Fruit fly (Drosophila melanogaster) whole organism, embryonic: Measurements from ENCODE around the gene Nct.

Experiments used
- Ada2b ChIP-seq: fragments of 200-800 bp; sonication (Bioruptor generic); IDR thresholded peaks from 2 replicates; pipeline ENCODE4 v1.3.6; 2022; ENCODE audit warnings: missing biosample characterization, missing genetic modification characterization
- Atf3 ChIP-seq: fragments of 200-800 bp; sonication (Bioruptor generic); optimal IDR thresholded peaks from 3 replicates; lab custom pipeline; 2016; ENCODE audit warnings: missing biosample characterization, missing genetic modification characterization
- Blimp-1 ChIP-seq: fragments of 200-800 bp; sonication (Bioruptor generic); optimal IDR thresholded peaks from 3 replicates; lab custom pipeline; 2018; ENCODE audit warnings: missing biosample characterization, missing genetic modification characterization, mild to moderate bottlenecking, moderate library complexity, missing genetic modification reagents
- CG10147 ChIP-seq: fragments of 200-800 bp; sonication (Bioruptor generic); optimal IDR thresholded peaks from 2 replicates; lab custom pipeline; 2019; ENCODE audit warnings: missing biosample characterization, mild to moderate bottlenecking, missing genetic modification characterization, moderate library complexity
- CG10959 ChIP-seq: fragments of 200-800 bp; sonication (Bioruptor generic); IDR thresholded peaks from 2 replicates; pipeline ENCODE4 v1.3.6; 2022; ENCODE audit warnings: missing biosample characterization, missing genetic modification characterization
- CG11247 ChIP-seq: fragments of 200-800 bp; sonication (Bioruptor generic); IDR thresholded peaks from 2 replicates; pipeline ENCODE4 v1.3.6; 2022; ENCODE audit warnings: missing biosample characterization, missing genetic modification characterization
- CG11504 ChIP-seq: fragments of 200-800 bp; sonication (Bioruptor generic); optimal IDR thresholded peaks from 3 replicates; lab custom pipeline; 2019; ENCODE audit warnings: missing biosample characterization, mild to moderate bottlenecking, missing genetic modification characterization, moderate library complexity
- CG12104 ChIP-seq: fragments of 200-800 bp; sonication (Bioruptor generic); optimal IDR thresholded peaks from 3 replicates; lab custom pipeline; 2016; ENCODE audit warnings: missing biosample characterization, missing genetic modification characterization
- CG15011 ChIP-seq: fragments of 200-800 bp; sonication (Bioruptor generic); optimal IDR thresholded peaks from 3 replicates; lab custom pipeline; 2018; ENCODE audit warnings: missing biosample characterization, mild to moderate bottlenecking, missing genetic modification characterization
- CG15601 ChIP-seq: fragments of 200-800 bp; sonication (Bioruptor generic); optimal IDR thresholded peaks from 3 replicates; lab custom pipeline; 2019; ENCODE audit warnings: missing biosample characterization, mild to moderate bottlenecking, missing genetic modification characterization, moderate library complexity
- CG15696 ChIP-seq: fragments of 200-800 bp; sonication (Bioruptor generic); optimal IDR thresholded peaks from 2 replicates; lab custom pipeline; 2019; ENCODE audit warnings: missing biosample characterization, mild to moderate bottlenecking, missing genetic modification characterization, moderate library complexity
- CG2120 ChIP-seq: fragments of 200-800 bp; sonication (Bioruptor generic); optimal IDR thresholded peaks from 3 replicates; lab custom pipeline; 2016; ENCODE audit warnings: missing biosample characterization, missing genetic modification characterization
- CG2678 ChIP-seq: fragments of 200-800 bp; sonication (Bioruptor generic); optimal IDR thresholded peaks from 3 replicates; lab custom pipeline; 2019; ENCODE audit warnings: missing biosample characterization, mild to moderate bottlenecking, missing genetic modification characterization, moderate library complexity
- CG34224 ChIP-seq: fragments of 200-800 bp; sonication (Bioruptor generic); IDR thresholded peaks from 3 replicates; pipeline ENCODE4 v1.3.6; 2022; ENCODE audit warnings: missing biosample characterization, missing genetic modification characterization; ENCODE audit not compliant: partially characterized antibody
- CG34376 ChIP-seq: fragments of 200-800 bp; sonication (Bioruptor generic); optimal IDR thresholded peaks from 2 replicates; lab custom pipeline; 2018; ENCODE audit warnings: missing biosample characterization, mild to moderate bottlenecking, missing genetic modification characterization
- CG5953 ChIP-seq: fragments of 200-800 bp; sonication (Bioruptor generic); IDR thresholded peaks from 2 replicates; pipeline ENCODE4 v1.3.6; 2022; ENCODE audit warnings: missing biosample characterization, missing genetic modification characterization
- CG6272 ChIP-seq: fragments of 200-800 bp; sonication (Bioruptor generic); IDR thresholded peaks from 2 replicates; pipeline ENCODE4 v1.3.6; 2022; ENCODE audit warnings: missing biosample characterization, missing genetic modification characterization
- CG7357 ChIP-seq: fragments of 200-800 bp; sonication (Bioruptor generic); IDR thresholded peaks from 3 replicates; pipeline ENCODE4 v1.3.6; 2022; ENCODE audit warnings: missing biosample characterization, missing genetic modification characterization
- CG7963 ChIP-seq: fragments of 200-800 bp; sonication (Bioruptor generic); IDR thresholded peaks from 3 replicates; pipeline ENCODE4 v1.3.6; 2022; ENCODE audit warnings: missing biosample characterization, missing genetic modification characterization; ENCODE audit not compliant: partially characterized antibody
- CG7987 ChIP-seq: fragments of 200-800 bp; sonication (Bioruptor generic); optimal IDR thresholded peaks from 2 replicates; lab custom pipeline; 2018; ENCODE audit warnings: missing biosample characterization, mild to moderate bottlenecking, missing genetic modification characterization, moderate library complexity
- D ChIP-seq, 2 experiments: fragments of 200-800 bp in 1 of 2; fragments of >200 bp in 1 of 2; sonication (Bioruptor generic) in 1 of 2; optimal IDR thresholded peaks; 2 replicates in 1 of 2; 3 replicates in 1 of 2; lab custom pipeline; 2017; ENCODE audit warnings: mild to moderate bottlenecking in 1 of 2, missing biosample characterization in 1 of 2, missing genetic modification characterization in 1 of 2, missing genetic modification reagents in 1 of 2
- D19B ChIP-seq: fragments of 200-800 bp; sonication (Bioruptor generic); optimal IDR thresholded peaks from 2 replicates; lab custom pipeline; 2017; ENCODE audit warnings: missing biosample characterization, mild to moderate bottlenecking, missing genetic modification characterization
- HLH4C ChIP-seq: fragments of 200-800 bp; sonication (Bioruptor generic); IDR thresholded peaks from 3 replicates; pipeline ENCODE4 v1.3.6; 2022; ENCODE audit warnings: missing biosample characterization, missing genetic modification characterization; ENCODE audit not compliant: partially characterized antibody
- NK7.1 ChIP-seq: fragments of 200-800 bp; sonication (Bioruptor generic); optimal IDR thresholded peaks from 3 replicates; lab custom pipeline; 2016; ENCODE audit warnings: missing biosample characterization, missing genetic modification characterization
- Nf-YB ChIP-seq: fragments of 200-800 bp; sonication (Bioruptor generic); optimal IDR thresholded peaks from 3 replicates; lab custom pipeline; 2019; ENCODE audit warnings: missing biosample characterization, mild to moderate bottlenecking, missing genetic modification characterization, moderate library complexity
- Nf-YC ChIP-seq: fragments of 200-800 bp; optimal IDR thresholded peaks from 3 replicates; lab custom pipeline; 2019; ENCODE audit warnings: missing biosample characterization, mild to moderate bottlenecking, missing genetic modification characterization, moderate library complexity
- Poxn ChIP-seq: fragments of 200-800 bp; sonication (Bioruptor generic); IDR thresholded peaks from 2 replicates; pipeline ENCODE4 v1.3.6; 2022; ENCODE audit warnings: missing biosample characterization, missing genetic modification characterization
- Trl ChIP-seq, 3 experiments: fragments of >200 bp in 2 of 3; fragments of 200-800 bp in 1 of 3; sonication (Bioruptor generic) in 1 of 3; optimal IDR thresholded peaks; 2 replicates in 1 of 3; 3 replicates in 2 of 3; lab custom pipeline; 2016 to 2017; ENCODE audit warnings: missing biosample characterization in 1 of 3, missing genetic modification characterization in 1 of 3
- YL-1 ChIP-seq: fragments of 200-800 bp; sonication (Bioruptor generic); optimal IDR thresholded peaks from 3 replicates; lab custom pipeline; 2017; ENCODE audit warnings: missing biosample characterization, mild to moderate bottlenecking, missing genetic modification characterization
- az2 ChIP-seq: fragments of 200-800 bp; sonication (Bioruptor generic); optimal IDR thresholded peaks from 3 replicates; lab custom pipeline; 2016; ENCODE audit warnings: missing biosample characterization, missing genetic modification characterization
- gcm ChIP-seq: fragments of 200-800 bp; sonication (Bioruptor generic); optimal IDR thresholded peaks from 2 replicates; lab custom pipeline; 2019; ENCODE audit warnings: missing biosample characterization, mild to moderate bottlenecking, missing genetic modification characterization, moderate library complexity
- gsb-n ChIP-seq: fragments of 200-800 bp; sonication (Bioruptor generic); optimal IDR thresholded peaks from 3 replicates; lab custom pipeline; 2018; ENCODE audit warnings: missing biosample characterization, mild to moderate bottlenecking, missing genetic modification characterization
- h ChIP-seq: fragments of >200 bp; optimal IDR thresholded peaks from 2 replicates; lab custom pipeline; 2017
- hkb ChIP-seq, 2 experiments: fragments of 200-800 bp in 1 of 2; fragments of >200 bp in 1 of 2; sonication (Bioruptor generic) in 1 of 2; IDR thresholded peaks in 1 of 2; optimal IDR thresholded peaks in 1 of 2; 2 replicates each; pipeline versions ENCODE4 v1.3.6 to Lab custom; 2017 to 2022; ENCODE audit warnings: missing biosample characterization in 1 of 2, missing genetic modification characterization in 1 of 2
- kay ChIP-seq: fragments of 200-800 bp; sonication (Bioruptor generic); optimal IDR thresholded peaks from 2 replicates; lab custom pipeline; 2016; ENCODE audit warnings: missing biosample characterization, missing genetic modification characterization
- klu ChIP-seq: fragments of 200-800 bp; sonication (Bioruptor generic); IDR thresholded peaks from 2 replicates; pipeline ENCODE4 v1.3.6; 2022; ENCODE audit warnings: missing biosample characterization, missing genetic modification characterization
- nom ChIP-seq: fragments of 200-800 bp; sonication (Bioruptor generic); optimal IDR thresholded peaks from 2 replicates; lab custom pipeline; 2017; ENCODE audit warnings: missing biosample characterization, missing genetic modification characterization, mild to moderate bottlenecking, moderate library complexity, missing genetic modification reagents
- oc ChIP-seq: fragments of 200-800 bp; sonication (Bioruptor generic); optimal IDR thresholded peaks from 2 replicates; lab custom pipeline; 2018; ENCODE audit warnings: missing biosample characterization, mild to moderate bottlenecking, missing genetic modification characterization, moderate library complexity
- pan ChIP-seq, 4 experiments: fragments of >200 bp in 3 of 4; fragments of 200-800 bp in 1 of 4; sonication (Bioruptor generic) in 1 of 4; optimal IDR thresholded peaks in 3 of 4; IDR thresholded peaks in 1 of 4; 2 replicates each; pipeline versions ENCODE4 v1.3.6 to Lab custom; 2017 to 2022; ENCODE audit warnings: missing biosample characterization in 2 of 4, missing genetic modification characterization in 2 of 4, mixed read lengths in 1 of 4
- pum ChIP-seq: fragments of 200-800 bp; sonication (Bioruptor generic); optimal IDR thresholded peaks from 2 replicates; lab custom pipeline; 2016; ENCODE audit warnings: missing biosample characterization, missing genetic modification characterization
- repo ChIP-seq: fragments of 200-800 bp; sonication (Bioruptor generic); optimal IDR thresholded peaks from 2 replicates; lab custom pipeline; 2016; ENCODE audit warnings: missing biosample characterization, missing genetic modification characterization
- ro ChIP-seq: fragments of 200-800 bp; sonication (Bioruptor generic); IDR thresholded peaks from 2 replicates; pipeline ENCODE4 v1.3.6; 2022; ENCODE audit warnings: missing biosample characterization, missing genetic modification characterization
- sd ChIP-seq: fragments of 200-800 bp; sonication (Bioruptor generic); optimal IDR thresholded peaks from 3 replicates; lab custom pipeline; 2018; ENCODE audit warnings: missing biosample characterization, mild to moderate bottlenecking, missing genetic modification characterization, moderate library complexity
- so ChIP-seq: fragments of 200-800 bp; sonication (Bioruptor generic); IDR thresholded peaks from 3 replicates; pipeline ENCODE4 v1.3.6; 2022; ENCODE audit warnings: missing biosample characterization, missing genetic modification characterization
- sug ChIP-seq: fragments of 200-800 bp; optimal IDR thresholded peaks from 2 replicates; lab custom pipeline; 2019; ENCODE audit warnings: missing biosample characterization, mild to moderate bottlenecking, missing genetic modification characterization, moderate library complexity
- toy ChIP-seq: fragments of 200-800 bp; sonication (Bioruptor generic); IDR thresholded peaks from 2 replicates; pipeline ENCODE4 v1.3.6; 2022; ENCODE audit warnings: missing biosample characterization, missing genetic modification characterization
- vnd ChIP-seq: fragments of 200-800 bp; sonication (Bioruptor generic); IDR thresholded peaks from 3 replicates; pipeline ENCODE4 v1.3.6; 2022; ENCODE audit warnings: missing biosample characterization, missing genetic modification characterization; ENCODE audit not compliant: partially characterized antibody

Gene Nct

dm6 chr3R:24893320-24893955 lies 42.0 kb downstream of the Nct start (continued):
- TF ChIP-seq CG15696 (peak; percentile 92), so (GFP tag; lab: Robert Waterston, UW) (peak; percentile 60; the same call in 2 of the 3 replicates), HLH4C (no peak), repo (GFP tag; lab: Kevin White, UChicago) (no peak), pan (optimal IDR thresholded peaks at IDR 0.05; lab: Kevin White, UChicago) (no peak), pan (GFP tag; optimal IDR thresholded peaks at IDR 0.05 in 1 of 2, IDR thresholded peaks at IDR 0.05 in 1 of 2) (peak in 1 of 2 experiments; percentile 69), CG10959 (GFP tag; lab: Robert Waterston, UW) (no peak), h (lab: Kevin White, UChicago) (no peak), CG6272 (no peak), CG5953 (GFP tag; lab: Robert Waterston, UW) (no peak), Nf-YC (tag; lab: Kevin White, UChicago) (peak; percentile 68), hkb (optimal IDR thresholded peaks at IDR 0.05; lab: Kevin White, UChicago) (no peak), hkb (GFP tag; IDR thresholded peaks at IDR 0.05; lab: Robert Waterston, UW) (no peak; the same call in 1 of the 2 replicates), pum (GFP tag; lab: Kevin White, UChicago) (no peak), CG7963 (GFP tag; lab: Robert Waterston, UW) (no peak), CG2120 (GFP tag; lab: Kevin White, UChicago) (peak; percentile 18), Ada2b (GFP tag; lab: Robert Waterston, UW) (peak; percentile 61), ro (GFP tag; lab: Robert Waterston, UW) (no peak; the same call in 1 of the 2 replicates), CG34224 (no peak), CG2678 (peak; percentile 93), CG11247 (0 out of 2 replicates have a peak, but pooled peaks have one; percentile 14), CG15601 (tag; lab: Kevin White, UChicago) (peak; percentile 84), YL-1 (GFP tag; lab: Kevin White, UChicago) (no peak), CG15011 (GFP tag; lab: Kevin White, UChicago) (peak; percentile 75), sug (tag; lab: Kevin White, UChicago) (no peak), Blimp-1 (GFP tag; lab: Kevin White, UChicago) (peak; percentile 87), oc (tag; lab: Kevin White, UChicago) (peak; percentile 63), CG10147 (GFP tag; lab: Kevin White, UChicago) (peak; percentile 85), CG11504 (tag; lab: Kevin White, UChicago) (peak; percentile 90), CG7357 (peak; percentile 56; the same call in 2 of the 3 replicates), CG7987 (GFP tag; lab: Kevin White, UChicago) (peak; percentile 36), gsb-n (peak; percentile 86), gcm (GFP tag; lab: Kevin White, UChicago) (peak; percentile 88), az2 (peak; percentile 67), Poxn (no peak), nom (GFP tag; lab: Kevin White, UChicago) (peak; percentile 77), CG34376 (GFP tag; lab: Kevin White, UChicago) (no peak), sd (peak; percentile 36), D (optimal IDR thresholded peaks at IDR 0.05; lab: Kevin White, UChicago) (no peak), D (GFP tag; optimal IDR thresholded peaks at IDR 0.05; lab: Kevin White, UChicago) (peak; percentile 83), NK7.1 (GFP tag; lab: Kevin White, UChicago) (no peak), D19B (GFP tag; lab: Kevin White, UChicago) (peak; percentile 30), CG12104 (GFP tag; lab: Kevin White, UChicago) (peak; percentile 68), toy (GFP tag; lab: Robert Waterston, UW) (no peak), kay (GFP tag; lab: Kevin White, UChicago) (peak; percentile 68), klu (GFP tag; lab: Robert Waterston, UW) (peak; percentile 60; the same call in 1 of the 2 replicates), Atf3 (no peak), vnd (GFP tag; lab: Robert Waterston, UW) (no peak), Nf-YB (GFP tag; lab: Kevin White, UChicago) (peak; percentile 71), Trl (optimal IDR thresholded peaks at IDR 0.05; lab: Kevin White, UChicago) (peak in 1 of 2 experiments; percentile 30), Trl (GFP tag; optimal IDR thresholded peaks at IDR 0.05; lab: Kevin White, UChicago) (no peak)
